Worm (Caenorhabditis elegans): Measurements from ENCODE around the gene gst-13.

gst-13 gene

ce11 chrII:9273984-9274383 is 42.7 kb downstream of the gst-13 start:
- TF ChIP-seq ztf-29 (GFP tag; IDR thresholded peaks at IDR 0.05) (no peak), med-1 (GFP tag; optimal IDR thresholded peaks at IDR 0.05; ENCODE audit: insufficient read depth) (no peak), cog-1 (tag; optimal IDR thresholded peaks at IDR 0.05) (no peak), klf-2 (GFP tag; conservative IDR thresholded peaks at IDR 0.05) (no peak), T22C8.4 (GFP tag; IDR thresholded peaks at IDR 0.05) (no peak), flt-1 (GFP tag; IDR thresholded peaks at IDR 0.05) (no peak), tab-1 (GFP tag; IDR thresholded peaks at IDR 0.05) (no peak), ztf-23 (GFP tag; IDR thresholded peaks at IDR 0.05) (no peak), ref-1 (GFP tag; conservative IDR thresholded peaks at IDR 0.05) (no peak)

ce11 chrII:9274734-9275133 is 43.5 kb downstream of the gst-13 start:
- TF ChIP-seq T22C8.4 (GFP tag; IDR thresholded peaks at IDR 0.05) (no peak), klf-2 (GFP tag; conservative IDR thresholded peaks at IDR 0.05) (no peak), flt-1 (GFP tag; IDR thresholded peaks at IDR 0.05) (no peak), med-1 (GFP tag; optimal IDR thresholded peaks at IDR 0.05; ENCODE audit: insufficient read depth) (no peak), cog-1 (tag; optimal IDR thresholded peaks at IDR 0.05) (no peak)

ce11 chrII:9275173-9275572 is 43.9 kb downstream of the gst-13 start:
- TF ChIP-seq med-1 (GFP tag; optimal IDR thresholded peaks at IDR 0.05; ENCODE audit: insufficient read depth) (no peak), ztf-29 (GFP tag; IDR thresholded peaks at IDR 0.05) (no peak), cog-1 (tag; optimal IDR thresholded peaks at IDR 0.05) (no peak), flt-1 (GFP tag; IDR thresholded peaks at IDR 0.05) (no peak), T22C8.4 (GFP tag; IDR thresholded peaks at IDR 0.05) (no peak), ztf-23 (GFP tag; IDR thresholded peaks at IDR 0.05) (no peak)

- TF ChIP-seq flt-1 (GFP tag; IDR thresholded peaks at IDR 0.05) = no peak
Observed at ce11 chrII:9277153-9277552, 45.9 kb downstream of the gst-13 start.

- no peak for TF ChIP-seq med-1 (GFP tag; optimal IDR thresholded peaks at IDR 0.05; ENCODE audit: insufficient read depth)
Observed at ce11 chrII:9279016-9279415, 47.8 kb downstream of the gst-13 start.

- TF ChIP-seq flt-1 (GFP tag; IDR thresholded peaks at IDR 0.05) (no peak), klf-2 (GFP tag; conservative IDR thresholded peaks at IDR 0.05) (no peak), cog-1 (tag; optimal IDR thresholded peaks at IDR 0.05) (no peak), T22C8.4 (GFP tag; IDR thresholded peaks at IDR 0.05) (no peak), ref-1 (GFP tag; conservative IDR thresholded peaks at IDR 0.05) (no peak)
Observed at ce11 chrII:9280048-9280772, 49.0 kb downstream of the gst-13 start, which contains the start of gene gldi-3. Gene gldi-3 (minus strand): TSS chrII:9280098.

ce11 chrII:9280846-9281245 is 49.6 kb downstream of the gst-13 start:
- TF ChIP-seq T22C8.4 (GFP tag; IDR thresholded peaks at IDR 0.05) (no peak), ref-1 (GFP tag; conservative IDR thresholded peaks at IDR 0.05) (no peak), ztf-29 (GFP tag; IDR thresholded peaks at IDR 0.05) (no peak), flt-1 (GFP tag; IDR thresholded peaks at IDR 0.05) (no peak), ztf-23 (GFP tag; IDR thresholded peaks at IDR 0.05) (no peak), med-1 (GFP tag; optimal IDR thresholded peaks at IDR 0.05; ENCODE audit: insufficient read depth) (no peak), tab-1 (GFP tag; IDR thresholded peaks at IDR 0.05) (no peak), klf-2 (GFP tag; conservative IDR thresholded peaks at IDR 0.05) (no peak), cog-1 (tag; optimal IDR thresholded peaks at IDR 0.05) (no peak)

ce11 chrII:9281595-9281994 is 50.3 kb downstream of the gst-13 start:
- TF ChIP-seq cog-1 (tag; optimal IDR thresholded peaks at IDR 0.05) (no peak), flt-1 (GFP tag; IDR thresholded peaks at IDR 0.05) (no peak), ref-1 (GFP tag; conservative IDR thresholded peaks at IDR 0.05) (no peak), ztf-23 (GFP tag; IDR thresholded peaks at IDR 0.05) (no peak)

Measured in whole organism, midembryonic.